Worm (Caenorhabditis elegans) whole organism, L1 larva: ENCODE measurements around the gene snf-7.

Source experiments
- aly-2 ChIP-seq: fragments of 150-350 bp; optimal IDR thresholded peaks from 2 replicates; lab custom pipeline; 2014; ENCODE audit warnings: missing biosample characterization, missing genetic modification characterization
- elt-3 ChIP-seq, 6 experiments: fragments of 150-350 bp in 1 of 6; sonication (generic microtip); optimal IDR thresholded peaks; 2 replicates each; lab custom pipeline; 2017 to 2018; ENCODE audit warnings: missing biosample characterization in 6 of 6, missing genetic modification characterization in 6 of 6, inconsistent platforms in 1 of 6
- fkh-8 ChIP-seq: sonication (generic microtip); optimal IDR thresholded peaks from 2 replicates; lab custom pipeline; 2016; ENCODE audit warnings: mild to moderate bottlenecking, missing genetic modification characterization, missing compliant biosample characterization
- nhr-237 ChIP-seq: fragments of 150-350 bp; optimal IDR thresholded peaks from 2 replicates; lab custom pipeline; 2014; ENCODE audit warnings: missing biosample characterization, missing genetic modification characterization
- ztf-4 ChIP-seq: fragments of 150-350 bp; optimal IDR thresholded peaks from 2 replicates; lab custom pipeline; 2014; ENCODE audit warnings: missing biosample characterization, missing genetic modification characterization

DNA sequence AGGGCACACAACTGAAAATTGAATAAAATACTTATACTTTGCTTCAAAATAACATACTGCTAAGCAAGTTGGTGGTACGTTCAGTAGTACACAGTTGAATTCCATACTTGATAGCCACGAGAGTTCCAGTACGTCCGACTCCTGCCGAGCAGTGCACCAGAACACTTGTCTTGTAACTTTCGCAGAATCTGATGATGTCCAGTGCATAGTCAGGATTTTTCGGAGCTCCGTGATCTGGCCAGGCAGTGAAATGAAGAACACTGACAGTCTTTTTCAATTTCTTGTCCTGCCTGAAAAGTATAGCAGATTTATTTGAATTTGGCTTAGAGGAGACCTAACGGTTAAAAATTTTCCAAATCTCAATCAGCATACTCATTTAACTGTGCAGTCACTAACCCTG, 44.7 kb downstream of the snf-7 start:
- TF ChIP-seq fkh-8 (tag; lab: Kevin White, UChicago) = no peak
- TF ChIP-seq aly-2 (tag; lab: Kevin White, UChicago) = no peak
- no peak for TF ChIP-seq ztf-4 (tag; lab: Kevin White, UChicago)
- no peak for TF ChIP-seq nhr-237 (tag; lab: Kevin White, UChicago)
- TF ChIP-seq elt-3 (tag; optimal IDR thresholded peaks at IDR 0.05; lab: Kevin White, UChicago) = no peak
